Worm (Caenorhabditis elegans): Measurements from ENCODE around the gene Y44A6D.3.

The Y44A6D.3 gene

ce11 chrV:20771702-20772101 is 20.5 kb downstream of the Y44A6D.3 start:
- no peak for TF ChIP-seq ahr-1 (tag; optimal IDR thresholded peaks at IDR 0.05)
- TF ChIP-seq C08G9.2 (tag; optimal IDR thresholded peaks at IDR 0.05), result no peak
- TF ChIP-seq unc-55 (GFP tag; optimal IDR thresholded peaks at IDR 0.05), result peak; percentile 99
- peak; percentile 7 for TF ChIP-seq ceh-18 (tag; optimal IDR thresholded peaks at IDR 0.05)
- no peak for TF ChIP-seq npax-4 (tag; optimal IDR thresholded peaks at IDR 0.05)
- TF ChIP-seq rnt-1 (tag; optimal IDR thresholded peaks at IDR 0.05), result peak; percentile 31
- no peak for TF ChIP-seq pax-1 (tag; optimal IDR thresholded peaks at IDR 0.05)
- TF ChIP-seq K02D7.2 (tag; optimal IDR thresholded peaks at IDR 0.05), result no peak

- TF ChIP-seq fax-1 (tag; optimal IDR thresholded peaks at IDR 0.05) (no peak), ttx-3 (tag; optimal IDR thresholded peaks at IDR 0.05) (no peak), zip-5 (tag; optimal IDR thresholded peaks at IDR 0.05) (no peak), ceh-14 (tag; optimal IDR thresholded peaks at IDR 0.05) (no peak), tbx-2 (tag; optimal IDR thresholded peaks at IDR 0.05) (no peak), hlh-8 (tag; optimal IDR thresholded peaks at IDR 0.05) (no peak), sox-2 (GFP tag; IDR thresholded peaks at IDR 0.05) (no peak), ceh-9 (tag; optimal IDR thresholded peaks at IDR 0.05) (no peak), hlh-13 (GFP tag; optimal IDR thresholded peaks at IDR 0.05) (no peak), ahr-1 (tag; optimal IDR thresholded peaks at IDR 0.05) (no peak)
Observed at ce11 chrV:20770846-20771245, 21.4 kb downstream of the Y44A6D.3 start.

DNA sequence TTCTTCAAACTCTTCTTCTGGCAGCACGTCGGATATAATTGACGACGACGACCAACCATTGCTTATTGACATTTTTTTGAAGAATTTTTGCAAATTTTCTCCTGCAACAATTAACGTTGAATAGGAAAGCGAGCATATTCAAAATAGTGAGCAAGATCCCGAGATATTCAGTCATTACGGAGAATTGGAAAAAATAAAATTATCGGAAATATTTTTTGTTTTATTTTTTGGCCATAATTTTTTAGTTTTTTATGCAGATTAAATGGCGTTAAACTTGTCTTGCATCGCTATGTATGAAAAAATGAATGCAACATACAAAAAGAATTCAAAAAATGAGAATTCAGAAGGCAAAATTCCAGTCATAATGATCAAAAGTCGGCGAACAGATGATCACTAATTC is 22.2 kb downstream of the Y44A6D.3 start, which contains the start of gene elp-1:
TSS of gene elp-1 (minus strand) at position 101 of the 400 bp plus-strand sequence.
- TF ChIP-seq elt-2 (tag; optimal IDR thresholded peaks at IDR 0.05), result no peak
- TF ChIP-seq pag-3 (tag; optimal IDR thresholded peaks at IDR 0.05; ENCODE audit: borderline replicate concordance), result no peak
- TF ChIP-seq sox-4 (tag; optimal IDR thresholded peaks at IDR 0.05), result no peak
- TF ChIP-seq pax-1 (tag; optimal IDR thresholded peaks at IDR 0.05), result no peak
- TF ChIP-seq unc-86 (tag; optimal IDR thresholded peaks at IDR 0.05), result no peak
- no peak for TF ChIP-seq nhr-11 (tag; optimal IDR thresholded peaks at IDR 0.05)
- TF ChIP-seq ztf-16 (tag; optimal IDR thresholded peaks at IDR 0.05), result no peak

ce11 chrV:20763192-20763591 is 29.0 kb downstream of the Y44A6D.3 start:
- TF ChIP-seq ceh-2 (tag; optimal IDR thresholded peaks at IDR 0.05) (peak; percentile 11), ceh-34 (tag; optimal IDR thresholded peaks at IDR 0.05) (peak; percentile 64), sdc-2 (tag; optimal IDR thresholded peaks at IDR 0.05) (no peak)

- TF ChIP-seq fkh-6 (tag; optimal IDR thresholded peaks at IDR 0.05), result no peak
- TF ChIP-seq nfya-1 (tag; optimal IDR thresholded peaks at IDR 0.05), result peak; percentile 34
- no peak for TF ChIP-seq K09A11.1 (tag; optimal IDR thresholded peaks at IDR 0.05; ENCODE audit: insufficient read depth)
- peak; percentile 11 for TF ChIP-seq ceh-18 (tag; optimal IDR thresholded peaks at IDR 0.05)
- TF ChIP-seq ceh-31 (tag; optimal IDR thresholded peaks at IDR 0.05), result no peak
- no peak for TF ChIP-seq ceh-2 (tag; optimal IDR thresholded peaks at IDR 0.05)
- TF ChIP-seq npax-4 (tag; optimal IDR thresholded peaks at IDR 0.05), result no peak
- no peak for TF ChIP-seq ceh-45 (GFP tag; IDR thresholded peaks at IDR 0.05)
- TF ChIP-seq eyg-1 (tag; optimal IDR thresholded peaks at IDR 0.05), result no peak
- peak; percentile 12 for TF ChIP-seq tbx-2 (tag; optimal IDR thresholded peaks at IDR 0.05)
- no peak for TF ChIP-seq T23F11.4 (GFP tag; optimal IDR thresholded peaks at IDR 0.05)
- TF ChIP-seq dve-1 (tag; optimal IDR thresholded peaks at IDR 0.05), result peak; percentile 16
- TF ChIP-seq ceh-48 (tag; optimal IDR thresholded peaks at IDR 0.05), result no peak
- TF ChIP-seq hlh-30 (tag; optimal IDR thresholded peaks at IDR 0.05; ENCODE audit: insufficient read depth), result peak; percentile 3
- peak; percentile 80 for TF ChIP-seq pha-2 (tag; optimal IDR thresholded peaks at IDR 0.05)
- TF ChIP-seq K02D7.2 (tag; optimal IDR thresholded peaks at IDR 0.05), result no peak
- TF ChIP-seq fax-1 (tag; optimal IDR thresholded peaks at IDR 0.05), result no peak
- peak; percentile 24 for TF ChIP-seq ceh-34 (tag; optimal IDR thresholded peaks at IDR 0.05)
- TF ChIP-seq mec-3 (tag; optimal IDR thresholded peaks at IDR 0.05; ENCODE audit: borderline replicate concordance), result no peak
- TF ChIP-seq pax-1 (tag; optimal IDR thresholded peaks at IDR 0.05), result peak; percentile 82
Observed at ce11 chrV:20761758-20762157, 30.5 kb downstream of the Y44A6D.3 start.
